Fruit fly (Drosophila melanogaster) S2 (cell line): Measurements from ENCODE around the gene wwk.

Experiments
- CG8478 ChIP-seq: fragments of >200 bp; optimal IDR thresholded peaks from 2 replicates; lab custom pipeline; 2018
- CTCF ChIP-seq, 2 experiments: fragments of >200 bp; optimal IDR thresholded peaks; 2 replicates each; lab custom pipeline; 2018

dm6 chr2L:15070216-15070615 is 4.4 kb upstream of the wwk start, which contains the start of gene vig:
- TF ChIP-seq CTCF (optimal IDR thresholded peaks at IDR 0.05; lab: Kevin White, UChicago) = no peak
- no peak for TF ChIP-seq CG8478 (lab: Kevin White, UChicago)
